Fruit fly (Drosophila melanogaster) whole organism, larva: ENCODE results near the gene ArgRS-m.

Experiments used
- noc ChIP-seq: fragments of 200-800 bp; sonication (Bioruptor generic); optimal IDR thresholded peaks from 3 replicates; lab custom pipeline; 2019; ENCODE audit warnings: missing biosample characterization, mild to moderate bottlenecking, missing genetic modification characterization, moderate library complexity

ArgRS-m gene

dm6 chr3R:7936786-7937363 lies 50.0 kb downstream of the ArgRS-m start:
- no peak for TF ChIP-seq noc (tag; lab: Kevin White, UChicago)
